Fruit fly (Drosophila melanogaster) whole organism, embryonic: ENCODE measurements around the gene CG31365.

ENCODE experiments used
- CG11093 ChIP-seq: fragments of 200-800 bp; sonication (Bioruptor generic); IDR thresholded peaks from 3 replicates; pipeline ENCODE4 v1.3.6; 2022; ENCODE audit warnings: missing biosample characterization, missing genetic modification characterization
- CG14710 ChIP-seq: fragments of 200-800 bp; sonication (Bioruptor generic); optimal IDR thresholded peaks from 3 replicates; lab custom pipeline; 2019; ENCODE audit warnings: missing biosample characterization, mild to moderate bottlenecking, missing genetic modification characterization, moderate library complexity
- CG18619 ChIP-seq: fragments of 200-800 bp; sonication (Bioruptor generic); optimal IDR thresholded peaks from 3 replicates; lab custom pipeline; 2017; ENCODE audit warnings: missing biosample characterization, mild to moderate bottlenecking, missing genetic modification characterization
- CG32532 ChIP-seq: fragments of 200-800 bp; sonication (Bioruptor generic); IDR thresholded peaks from 2 replicates; pipeline ENCODE4 v1.3.6; 2022; ENCODE audit warnings: missing biosample characterization, missing genetic modification characterization
- CG32772 ChIP-seq: fragments of 200-800 bp; sonication (Bioruptor generic); IDR thresholded peaks from 2 replicates; pipeline ENCODE4 v1.3.6; 2022; ENCODE audit warnings: missing biosample characterization, missing genetic modification characterization
- CG33213 ChIP-seq: fragments of 200-800 bp; sonication (Bioruptor generic); optimal IDR thresholded peaks from 3 replicates; lab custom pipeline; 2016; ENCODE audit warnings: missing biosample characterization, missing genetic modification characterization
- CG34422 ChIP-seq: fragments of 200-800 bp; sonication (Bioruptor generic); IDR thresholded peaks from 3 replicates; pipeline ENCODE4 v1.3.6; 2022; ENCODE audit warnings: missing biosample characterization, missing genetic modification characterization
- CG3847 ChIP-seq: fragments of 200-800 bp; sonication (Bioruptor generic); IDR thresholded peaks from 2 replicates; pipeline ENCODE4 v1.3.6; 2022; ENCODE audit warnings: missing biosample characterization, missing genetic modification characterization
- CG4617 ChIP-seq: fragments of 200-800 bp; sonication (Bioruptor generic); optimal IDR thresholded peaks from 3 replicates; lab custom pipeline; 2016; ENCODE audit warnings: missing biosample characterization, missing genetic modification characterization, borderline replicate concordance
- CG4707 ChIP-seq: fragments of 200-800 bp; sonication (Bioruptor generic); optimal IDR thresholded peaks from 2 replicates; lab custom pipeline; 2018; ENCODE audit warnings: missing biosample characterization, mild to moderate bottlenecking, missing genetic modification characterization, moderate library complexity
- CG5180 ChIP-seq: fragments of 200-800 bp; sonication (Bioruptor generic); optimal IDR thresholded peaks from 3 replicates; lab custom pipeline; 2017; ENCODE audit warnings: missing biosample characterization, missing genetic modification characterization, mild to moderate bottlenecking, moderate library complexity, missing genetic modification reagents
- CG7556 ChIP-seq: fragments of 200-800 bp; sonication (Bioruptor generic); optimal IDR thresholded peaks from 2 replicates; lab custom pipeline; 2017; ENCODE audit warnings: missing biosample characterization, mild to moderate bottlenecking, missing genetic modification characterization
- CG8388 ChIP-seq: fragments of 200-800 bp; sonication (Bioruptor generic); optimal IDR thresholded peaks from 2 replicates; lab custom pipeline; 2019; ENCODE audit warnings: missing biosample characterization, mild to moderate bottlenecking, missing genetic modification characterization, moderate library complexity
- CG8924 ChIP-seq: fragments of 200-800 bp; optimal IDR thresholded peaks from 3 replicates; lab custom pipeline; 2019; ENCODE audit warnings: missing biosample characterization, mild to moderate bottlenecking, missing genetic modification characterization, moderate library complexity
- CHES-1-like ChIP-seq: fragments of 200-800 bp; sonication (Bioruptor generic); optimal IDR thresholded peaks from 2 replicates; lab custom pipeline; 2016; ENCODE audit warnings: missing biosample characterization, missing genetic modification characterization
- D ChIP-seq, 2 experiments: fragments of 200-800 bp in 1 of 2; fragments of >200 bp in 1 of 2; sonication (Bioruptor generic) in 1 of 2; optimal IDR thresholded peaks; 2 replicates in 1 of 2; 3 replicates in 1 of 2; lab custom pipeline; 2017; ENCODE audit warnings: mild to moderate bottlenecking in 1 of 2, missing biosample characterization in 1 of 2, missing genetic modification characterization in 1 of 2, missing genetic modification reagents in 1 of 2
- Dek ChIP-seq: fragments of 200-800 bp; sonication (Bioruptor generic); optimal IDR thresholded peaks from 3 replicates; lab custom pipeline; 2019; ENCODE audit warnings: missing biosample characterization, mild to moderate bottlenecking, missing genetic modification characterization, moderate library complexity
- Doc2 ChIP-seq: fragments of 200-800 bp; sonication (Bioruptor generic); IDR thresholded peaks from 2 replicates; pipeline ENCODE4 v1.3.6; 2022; ENCODE audit warnings: missing biosample characterization, missing genetic modification characterization
- Dref ChIP-seq: fragments of 200-800 bp; sonication (Bioruptor generic); IDR thresholded peaks from 2 replicates; pipeline ENCODE4 v1.3.6; 2022; ENCODE audit warnings: missing biosample characterization, missing genetic modification characterization
- Lpt ChIP-seq: fragments of >200 bp; optimal IDR thresholded peaks from 2 replicates; lab custom pipeline; 2018; ENCODE audit warnings: missing biosample characterization, missing genetic modification characterization
- MBD-R2 ChIP-seq: fragments of 200-800 bp; sonication (Bioruptor generic); IDR thresholded peaks from 2 replicates; pipeline ENCODE4 v1.3.6; 2022; ENCODE audit warnings: missing biosample characterization, missing genetic modification characterization
- MESR4 ChIP-seq: fragments of 200-800 bp; sonication (Bioruptor generic); optimal IDR thresholded peaks from 2 replicates; lab custom pipeline; 2018; ENCODE audit warnings: missing biosample characterization, mild to moderate bottlenecking, missing genetic modification characterization, moderate library complexity
- NC2β ChIP-seq: fragments of 200-800 bp; sonication (Bioruptor generic); optimal IDR thresholded peaks from 2 replicates; lab custom pipeline; 2016; ENCODE audit warnings: missing biosample characterization, missing genetic modification characterization
- Nf-YA ChIP-seq: fragments of 200-800 bp; sonication (Bioruptor generic); IDR thresholded peaks from 2 replicates; pipeline ENCODE4 v1.3.6; 2022; ENCODE audit warnings: missing biosample characterization, missing genetic modification characterization
- Ptx1 ChIP-seq: fragments of 200-800 bp; sonication (Bioruptor generic); IDR thresholded peaks from 2 replicates; pipeline ENCODE4 v1.3.6; 2022; ENCODE audit warnings: missing biosample characterization, missing genetic modification characterization
- Rx ChIP-seq: fragments of 200-800 bp; sonication (Bioruptor generic); IDR thresholded peaks from 2 replicates; pipeline ENCODE4 v1.3.6; 2022; ENCODE audit warnings: missing biosample characterization, missing genetic modification characterization
- Side ChIP-seq: fragments of 200-800 bp; sonication (Bioruptor generic); optimal IDR thresholded peaks from 2 replicates; lab custom pipeline; 2016; ENCODE audit warnings: missing biosample characterization, missing genetic modification characterization
- ase ChIP-seq: fragments of 200-800 bp; sonication (Bioruptor generic); IDR thresholded peaks from 3 replicates; pipeline ENCODE4 v1.3.6; 2022; ENCODE audit warnings: missing biosample characterization, missing genetic modification characterization
- cad ChIP-seq: fragments of >200 bp; optimal IDR thresholded peaks from 2 replicates; lab custom pipeline; 2017; ENCODE audit warnings: missing biosample characterization, missing genetic modification characterization
- caup ChIP-seq: fragments of 200-800 bp; sonication (Bioruptor generic); optimal IDR thresholded peaks from 3 replicates; lab custom pipeline; 2017; ENCODE audit warnings: missing biosample characterization, mild to moderate bottlenecking, missing genetic modification characterization, moderate library complexity; ENCODE audit not compliant: severe bottlenecking
- dysf ChIP-seq: fragments of 200-800 bp; sonication (Bioruptor generic); IDR thresholded peaks from 3 replicates; pipeline ENCODE4 v1.3.6; 2022; ENCODE audit warnings: missing biosample characterization, missing genetic modification characterization
- esg ChIP-seq: fragments of 200-800 bp; sonication (Bioruptor generic); conservative IDR thresholded peaks from 2 replicates; pipeline ENCODE4 v1.3.6; 2022; ENCODE audit warnings: missing biosample characterization, missing genetic modification characterization
- fd64A ChIP-seq: fragments of 200-800 bp; sonication (Bioruptor generic); optimal IDR thresholded peaks from 3 replicates; lab custom pipeline; 2018; ENCODE audit warnings: missing biosample characterization, mild to moderate bottlenecking, missing genetic modification characterization
- fru ChIP-seq: fragments of >200 bp; optimal IDR thresholded peaks from 2 replicates; lab custom pipeline; 2017
- ftz-f1 ChIP-seq: fragments of 200-800 bp; sonication (Bioruptor generic); optimal IDR thresholded peaks from 2 replicates; lab custom pipeline; 2016; ENCODE audit warnings: missing biosample characterization, missing genetic modification characterization
- gro ChIP-seq: fragments of 200-800 bp; sonication (Bioruptor generic); optimal IDR thresholded peaks from 2 replicates; lab custom pipeline; 2016; ENCODE audit warnings: missing biosample characterization, missing genetic modification characterization
- gsb-n ChIP-seq: fragments of 200-800 bp; sonication (Bioruptor generic); optimal IDR thresholded peaks from 3 replicates; lab custom pipeline; 2018; ENCODE audit warnings: missing biosample characterization, mild to moderate bottlenecking, missing genetic modification characterization
- h ChIP-seq: fragments of >200 bp; optimal IDR thresholded peaks from 2 replicates; lab custom pipeline; 2017
- hbn ChIP-seq: fragments of 200-800 bp; sonication (Bioruptor generic); IDR thresholded peaks from 2 replicates; pipeline ENCODE4 v1.3.6; 2022; ENCODE audit warnings: missing biosample characterization, missing genetic modification characterization; ENCODE audit not compliant: partially characterized antibody
- insv ChIP-seq, 2 experiments: fragments of 200-800 bp; sonication (Bioruptor generic); optimal IDR thresholded peaks; 3 replicates each; lab custom pipeline; 2016 to 2018; ENCODE audit warnings: missing biosample characterization in 2 of 2, missing genetic modification characterization in 2 of 2
- klu ChIP-seq: fragments of 200-800 bp; sonication (Bioruptor generic); IDR thresholded peaks from 2 replicates; pipeline ENCODE4 v1.3.6; 2022; ENCODE audit warnings: missing biosample characterization, missing genetic modification characterization
- otp ChIP-seq: fragments of 200-800 bp; sonication (Bioruptor generic); IDR thresholded peaks from 3 replicates; pipeline ENCODE4, ENCODE4 v1.3.6; 2022; ENCODE audit warnings: missing biosample characterization, missing genetic modification characterization
- pb ChIP-seq: fragments of 200-800 bp; sonication (Bioruptor generic); optimal IDR thresholded peaks from 3 replicates; lab custom pipeline; 2016; ENCODE audit warnings: missing biosample characterization, missing genetic modification characterization
- pnt ChIP-seq: fragments of 200-800 bp; sonication (Bioruptor generic); optimal IDR thresholded peaks from 3 replicates; lab custom pipeline; 2016; ENCODE audit warnings: missing biosample characterization, missing genetic modification characterization
- row ChIP-seq: fragments of 200-800 bp; sonication (Bioruptor generic); IDR thresholded peaks from 3 replicates; pipeline ENCODE4 v1.3.6; 2022; ENCODE audit warnings: missing biosample characterization, missing genetic modification characterization
- run ChIP-seq: fragments of 200-800 bp; sonication (Bioruptor generic); optimal IDR thresholded peaks from 3 replicates; lab custom pipeline; 2018; ENCODE audit warnings: missing biosample characterization, mild to moderate bottlenecking, missing genetic modification characterization
- schlank ChIP-seq: fragments of 200-800 bp; sonication (Bioruptor generic); optimal IDR thresholded peaks from 2 replicates; lab custom pipeline; 2018; ENCODE audit warnings: missing biosample characterization, mild to moderate bottlenecking, missing genetic modification characterization
- sens-2 ChIP-seq: fragments of 200-800 bp; sonication (Bioruptor generic); IDR thresholded peaks from 2 replicates; pipeline ENCODE4 v1.3.6; 2022; ENCODE audit warnings: missing biosample characterization, missing genetic modification characterization
- stc ChIP-seq: fragments of 200-800 bp; sonication (Bioruptor generic); IDR thresholded peaks from 2 replicates; pipeline ENCODE4 v1.3.6; 2022; ENCODE audit warnings: missing biosample characterization, missing genetic modification characterization
- tgo ChIP-seq: fragments of 200-800 bp; sonication (Bioruptor generic); IDR thresholded peaks from 3 replicates; pipeline ENCODE4 v1.3.6; 2022; ENCODE audit warnings: missing biosample characterization, missing genetic modification characterization
- toy ChIP-seq: fragments of 200-800 bp; sonication (Bioruptor generic); IDR thresholded peaks from 2 replicates; pipeline ENCODE4 v1.3.6; 2022; ENCODE audit warnings: missing biosample characterization, missing genetic modification characterization
- yki ChIP-seq: fragments of >200 bp; optimal IDR thresholded peaks from 3 replicates; lab custom pipeline; 2018

Gene CG31365

dm6 chr3R:23173393-23173981 is 47.3 kb upstream of the CG31365 start, which contains the start of gene CG46310 (continued):
- TF ChIP-seq CG34422 (no peak), pnt (GFP tag; lab: Kevin White, UChicago) (no peak), esg (GFP tag; lab: Robert Waterston, UW) (peak; percentile 55), CG14710 (tag; lab: Kevin White, UChicago) (no peak), CG7556 (GFP tag; lab: Kevin White, UChicago) (peak; percentile 81), CG33213 (no peak), Side (GFP tag; lab: Kevin White, UChicago) (peak; percentile 12), cad (GFP tag; lab: Kevin White, UChicago) (no peak), Dek (tag; lab: Kevin White, UChicago) (peak; percentile 71), CG32772 (GFP tag; lab: Robert Waterston, UW) (peak; percentile 88), Doc2 (GFP tag; lab: Robert Waterston, UW) (no peak), MBD-R2 (peak; percentile 56; the same call in 1 of the 2 replicates), otp (no peak), fru (lab: Kevin White, UChicago) (no peak), Lpt (GFP tag; lab: Kevin White, UChicago) (no peak), Dref (GFP tag; lab: Robert Waterston, UW) (no peak; the same call in 1 of the 2 replicates), pb (GFP tag; lab: Kevin White, UChicago) (peak; percentile 1), gro (GFP tag; lab: Kevin White, UChicago) (peak; percentile 12), h (lab: Kevin White, UChicago) (no peak), row (peak; percentile 76), CG18619 (GFP tag; lab: Kevin White, UChicago) (peak; percentile 69), ase (peak; percentile 80; the same call in 2 of the 3 replicates), ftz-f1 (GFP tag; lab: Kevin White, UChicago) (no peak), caup (GFP tag; lab: Kevin White, UChicago) (peak; percentile 70), tgo (peak; percentile 90), sens-2 (GFP tag; lab: Robert Waterston, UW) (no peak), insv (GFP tag; optimal IDR thresholded peaks at IDR 0.05; lab: Kevin White, UChicago) (no peak), CG11093 (GFP tag; lab: Robert Waterston, UW) (peak; percentile 74), CG5180 (GFP tag; lab: Kevin White, UChicago) (peak; percentile 20), CG32532 (peak; percentile 92), NC2β (GFP tag; lab: Kevin White, UChicago) (no peak), CG3847 (GFP tag; lab: Robert Waterston, UW) (peak; percentile 63), dysf (GFP tag; lab: Robert Waterston, UW) (peak; percentile 94), CG4707 (GFP tag; lab: Kevin White, UChicago) (no peak), fd64A (GFP tag; lab: Kevin White, UChicago) (peak; percentile 3), yki (lab: Kevin White, UChicago) (no peak), Rx (peak; percentile 43; the same call in 1 of the 2 replicates), gsb-n (tag; lab: Kevin White, UChicago) (peak; percentile 72), CG8388 (GFP tag; lab: Kevin White, UChicago) (peak; percentile 75), Ptx1 (peak; percentile 92), CG4617 (GFP tag; lab: Kevin White, UChicago) (no peak), stc (GFP tag; lab: Robert Waterston, UW) (peak; percentile 86), Nf-YA (GFP tag; lab: Robert Waterston, UW) (peak; percentile 57), CG8924 (tag; lab: Kevin White, UChicago) (peak; percentile 70), D (optimal IDR thresholded peaks at IDR 0.05; lab: Kevin White, UChicago) (no peak), D (GFP tag; optimal IDR thresholded peaks at IDR 0.05; lab: Kevin White, UChicago) (peak; percentile 55), klu (GFP tag; lab: Robert Waterston, UW) (peak; percentile 42; the same call in 1 of the 2 replicates), CHES-1-like (no peak), run (peak; percentile 68), hbn (no peak), schlank (peak; percentile 28), toy (GFP tag; lab: Robert Waterston, UW) (peak; percentile 74), MESR4 (GFP tag; lab: Kevin White, UChicago) (no peak)
